Worm (Caenorhabditis elegans) whole organism, late embryonic: Measurements from ENCODE around the gene btb-2.
A peak's percentile ranks its signal among the peaks of the same experiment; 100 is the strongest.

Source experiments
- C08G9.2 ChIP-seq: sonication (generic microtip); optimal IDR thresholded peaks from 2 replicates; lab custom pipeline; 2016; ENCODE audit warnings: mild to moderate bottlenecking, missing genetic modification characterization, moderate library complexity, missing compliant biosample characterization
- C38D4.7 ChIP-seq: fragments of 200-800 bp; sonication (Bioruptor generic); optimal IDR thresholded peaks from 2 replicates; lab custom pipeline; 2018; ENCODE audit warnings: mild to moderate bottlenecking, missing genetic modification characterization, moderate library complexity, missing compliant biosample characterization
- K02D7.2 ChIP-seq: sonication (generic microtip); optimal IDR thresholded peaks from 2 replicates; lab custom pipeline; 2017; ENCODE audit warnings: mild to moderate bottlenecking, missing genetic modification characterization, missing compliant biosample characterization
- K09A11.1 ChIP-seq: sonication (generic microtip); optimal IDR thresholded peaks from 2 replicates; lab custom pipeline; 2017; ENCODE audit warnings: antibody characterized with exemption, mild to moderate bottlenecking, missing genetic modification characterization, missing compliant biosample characterization; ENCODE audit not compliant: insufficient read depth
- ahr-1 ChIP-seq: sonication (generic microtip); optimal IDR thresholded peaks from 2 replicates; lab custom pipeline; 2016; ENCODE audit warnings: missing genetic modification characterization, missing compliant biosample characterization
- ceh-14 ChIP-seq: sonication (generic microtip); optimal IDR thresholded peaks from 2 replicates; lab custom pipeline; 2016; ENCODE audit warnings: missing genotype, missing genetic modification characterization, missing compliant biosample characterization
- ceh-18 ChIP-seq: sonication (generic microtip); optimal IDR thresholded peaks from 2 replicates; lab custom pipeline; 2016; ENCODE audit warnings: missing genetic modification characterization, missing compliant biosample characterization
- ceh-19 ChIP-seq: fragments of 200-800 bp; sonication (Bioruptor generic); optimal IDR thresholded peaks from 2 replicates; lab custom pipeline; 2018; ENCODE audit warnings: mild to moderate bottlenecking, missing genetic modification characterization, missing compliant biosample characterization
- ceh-24 ChIP-seq: sonication (generic microtip); optimal IDR thresholded peaks from 2 replicates; lab custom pipeline; 2016; ENCODE audit warnings: mild to moderate bottlenecking, missing genetic modification characterization, missing compliant biosample characterization
- ceh-30 ChIP-seq: fragments of 150-350 bp; optimal IDR thresholded peaks from 2 replicates; lab custom pipeline; 2014; ENCODE audit warnings: missing biosample characterization, missing genetic modification characterization
- ceh-31 ChIP-seq: sonication (generic microtip); optimal IDR thresholded peaks from 2 replicates; lab custom pipeline; 2016; ENCODE audit warnings: missing genetic modification characterization, missing compliant biosample characterization
- ceh-45 ChIP-seq: fragments of 200-800 bp; sonication (Bioruptor generic); IDR thresholded peaks from 2 replicates; pipeline ENCODE4 v1.3.6; 2022; ENCODE audit warnings: missing genetic modification reagents, missing genetic modification characterization, missing compliant biosample characterization
- ceh-48 ChIP-seq: sonication (generic microtip); optimal IDR thresholded peaks from 2 replicates; lab custom pipeline; 2016; ENCODE audit warnings: missing genetic modification characterization, inconsistent platforms, missing compliant biosample characterization
- dve-1 ChIP-seq: sonication (generic microtip); optimal IDR thresholded peaks from 2 replicates; lab custom pipeline; 2017; ENCODE audit warnings: antibody characterized with exemption, mild to moderate bottlenecking, missing genetic modification characterization, missing compliant biosample characterization
- elt-2 ChIP-seq: sonication (generic microtip); optimal IDR thresholded peaks from 2 replicates; lab custom pipeline; 2016; ENCODE audit warnings: missing genetic modification reagents, missing genetic modification characterization, missing compliant biosample characterization
- elt-4 ChIP-seq: sonication (generic microtip); optimal IDR thresholded peaks from 2 replicates; lab custom pipeline; 2016; ENCODE audit warnings: missing genetic modification characterization, missing compliant biosample characterization
- ets-4 ChIP-seq: sonication (generic microtip); optimal IDR thresholded peaks from 2 replicates; lab custom pipeline; 2016; ENCODE audit warnings: missing genetic modification characterization, missing compliant biosample characterization
- eyg-1 ChIP-seq: sonication (generic microtip); optimal IDR thresholded peaks from 2 replicates; lab custom pipeline; 2016; ENCODE audit warnings: missing genotype, missing genetic modification characterization, missing compliant biosample characterization
- fkh-10 ChIP-seq: fragments of 150-350 bp; optimal IDR thresholded peaks from 2 replicates; lab custom pipeline; 2014; ENCODE audit warnings: missing biosample characterization, missing genetic modification reagents, missing genetic modification characterization
- fkh-6 ChIP-seq: sonication (generic microtip); optimal IDR thresholded peaks from 2 replicates; lab custom pipeline; 2016; ENCODE audit warnings: missing genetic modification characterization, missing compliant biosample characterization
- gmeb-2 ChIP-seq: sonication (generic microtip); optimal IDR thresholded peaks from 2 replicates; lab custom pipeline; 2016; ENCODE audit warnings: missing genetic modification characterization, inconsistent platforms, missing compliant biosample characterization
- hlh-15 ChIP-seq: sonication (generic microtip); optimal IDR thresholded peaks from 2 replicates; lab custom pipeline; 2016; ENCODE audit warnings: missing genetic modification characterization, missing compliant biosample characterization
- hlh-30 ChIP-seq: sonication (generic microtip); optimal IDR thresholded peaks from 2 replicates; lab custom pipeline; 2017; ENCODE audit warnings: antibody characterized with exemption, missing genetic modification characterization, missing compliant biosample characterization; ENCODE audit not compliant: insufficient read depth
- hlh-6 ChIP-seq: sonication (generic microtip); optimal IDR thresholded peaks from 2 replicates; lab custom pipeline; 2016; ENCODE audit warnings: missing genotype, missing genetic modification characterization, missing compliant biosample characterization
- hlh-8 ChIP-seq: sonication (generic microtip); optimal IDR thresholded peaks from 2 replicates; lab custom pipeline; 2016; ENCODE audit warnings: missing genotype, missing genetic modification characterization, missing compliant biosample characterization
- madf-2 ChIP-seq: sonication (generic microtip); optimal IDR thresholded peaks from 2 replicates; lab custom pipeline; 2017; ENCODE audit warnings: missing genetic modification characterization, missing compliant biosample characterization
- mec-3 ChIP-seq: sonication (generic microtip); optimal IDR thresholded peaks from 2 replicates; lab custom pipeline; 2016; ENCODE audit warnings: borderline replicate concordance, missing genetic modification characterization, missing compliant biosample characterization
- nfya-1 ChIP-seq: sonication (generic microtip); optimal IDR thresholded peaks from 2 replicates; lab custom pipeline; 2017; ENCODE audit warnings: missing genetic modification characterization, mild to moderate bottlenecking, missing compliant biosample characterization, antibody characterized with exemption, moderate library complexity
- odd-2 ChIP-seq: sonication (generic microtip); optimal IDR thresholded peaks from 2 replicates; lab custom pipeline; 2017; ENCODE audit warnings: antibody characterized with exemption, mild to moderate bottlenecking, missing genetic modification characterization, missing compliant biosample characterization
- pag-3 ChIP-seq: sonication (generic microtip); optimal IDR thresholded peaks from 2 replicates; lab custom pipeline; 2016; ENCODE audit warnings: missing compliant biosample characterization, missing genetic modification characterization, borderline replicate concordance
- pat-9 ChIP-seq: fragments of 200-800 bp; sonication (Bioruptor generic); optimal IDR thresholded peaks from 2 replicates; lab custom pipeline; 2018; ENCODE audit warnings: mild to moderate bottlenecking, missing genetic modification characterization, moderate library complexity, missing compliant biosample characterization
- pax-1 ChIP-seq: fragments of 150-350 bp; optimal IDR thresholded peaks from 2 replicates; lab custom pipeline; 2014; ENCODE audit warnings: missing biosample characterization, missing genetic modification characterization
- pha-2 ChIP-seq: sonication (generic microtip); optimal IDR thresholded peaks from 2 replicates; lab custom pipeline; 2017; ENCODE audit warnings: mild to moderate bottlenecking, missing genetic modification characterization, missing compliant biosample characterization
- ref-2 ChIP-seq: sonication (generic microtip); optimal IDR thresholded peaks from 2 replicates; lab custom pipeline; 2016; ENCODE audit warnings: missing genetic modification characterization, missing compliant biosample characterization
- rnt-1 ChIP-seq: sonication (generic microtip); optimal IDR thresholded peaks from 2 replicates; lab custom pipeline; 2016; ENCODE audit warnings: missing genetic modification characterization, missing compliant biosample characterization
- sdc-2 ChIP-seq: sonication (generic microtip); optimal IDR thresholded peaks from 2 replicates; lab custom pipeline; 2016; ENCODE audit warnings: missing genotype, missing genetic modification characterization, missing compliant biosample characterization
- sox-4 ChIP-seq: sonication (generic microtip); optimal IDR thresholded peaks from 2 replicates; lab custom pipeline; 2017; ENCODE audit warnings: mild to moderate bottlenecking, missing genetic modification characterization, inconsistent platforms, missing compliant biosample characterization
- syd-9 ChIP-seq: sonication (generic microtip); optimal IDR thresholded peaks from 2 replicates; lab custom pipeline; 2016; ENCODE audit warnings: mild to moderate bottlenecking, missing genetic modification characterization, moderate library complexity, missing compliant biosample characterization
- tbx-2 ChIP-seq: sonication (generic microtip); optimal IDR thresholded peaks from 2 replicates; lab custom pipeline; 2016; ENCODE audit warnings: missing genetic modification characterization, missing compliant biosample characterization
- tbx-7 ChIP-seq: sonication (generic microtip); optimal IDR thresholded peaks from 2 replicates; lab custom pipeline; 2016; ENCODE audit warnings: missing genotype, missing genetic modification characterization, missing compliant biosample characterization
- unc-42 ChIP-seq: sonication (generic microtip); optimal IDR thresholded peaks from 2 replicates; lab custom pipeline; 2016; ENCODE audit warnings: missing genotype, missing genetic modification characterization, missing compliant biosample characterization
- unc-55 ChIP-seq: sonication (generic microtip); optimal IDR thresholded peaks from 2 replicates; lab custom pipeline; 2017; ENCODE audit warnings: missing biosample characterization, missing genetic modification reagents, missing genetic modification characterization
- unc-86 ChIP-seq: sonication (generic microtip); optimal IDR thresholded peaks from 2 replicates; lab custom pipeline; 2016; ENCODE audit warnings: missing genetic modification characterization, missing compliant biosample characterization
- zip-5 ChIP-seq: sonication (generic microtip); optimal IDR thresholded peaks from 2 replicates; lab custom pipeline; 2016; ENCODE audit warnings: missing genetic modification characterization, missing compliant biosample characterization
- ztf-16 ChIP-seq: sonication (generic microtip); optimal IDR thresholded peaks from 2 replicates; lab custom pipeline; 2017; ENCODE audit warnings: missing genetic modification characterization, missing compliant biosample characterization

Gene btb-2

ce11 chrII:6370110-6370509, 31.6 kb upstream of the btb-2 start:
- TF ChIP-seq fkh-10 (no peak), pag-3 (tag; lab: Kevin White, UChicago) (no peak), elt-4 (tag; lab: Kevin White, UChicago) (no peak), hlh-30 (tag; lab: Kevin White, UChicago) (peak; percentile 98), tbx-7 (no peak), ref-2 (peak; percentile 40), ceh-19 (GFP tag; lab: Kevin White, UChicago) (no peak), fkh-6 (tag; lab: Kevin White, UChicago) (no peak), elt-2 (tag; lab: Kevin White, UChicago) (no peak), eyg-1 (peak; percentile 0), ceh-45 (GFP tag; lab: Robert Waterston, UW) (no peak), C08G9.2 (tag; lab: Kevin White, UChicago) (no peak), odd-2 (tag; lab: Kevin White, UChicago) (no peak), ahr-1 (tag; lab: Kevin White, UChicago) (no peak), K02D7.2 (no peak), syd-9 (tag; lab: Kevin White, UChicago) (no peak), unc-42 (tag; lab: Kevin White, UChicago) (peak; percentile 96), pha-2 (tag; lab: Kevin White, UChicago) (no peak), ceh-14 (tag; lab: Kevin White, UChicago) (no peak), unc-86 (tag; lab: Kevin White, UChicago) (no peak), pax-1 (tag; lab: Kevin White, UChicago) (peak; percentile 79), nfya-1 (tag; lab: Kevin White, UChicago) (peak; percentile 75), ceh-48 (peak; percentile 48), hlh-8 (no peak), rnt-1 (peak; percentile 26), pat-9 (tag; lab: Kevin White, UChicago) (no peak), ceh-30 (no peak), hlh-6 (tag; lab: Kevin White, UChicago) (no peak), K09A11.1 (tag; lab: Kevin White, UChicago) (no peak), mec-3 (no peak), ets-4 (tag; lab: Kevin White, UChicago) (peak; percentile 52), zip-5 (tag; lab: Kevin White, UChicago) (no peak), ceh-31 (tag; lab: Kevin White, UChicago) (peak; percentile 78), gmeb-2 (tag; lab: Kevin White, UChicago) (no peak), madf-2 (tag; lab: Kevin White, UChicago) (no peak), tbx-2 (peak; percentile 71), dve-1 (peak; percentile 63), ztf-16 (tag; lab: Kevin White, UChicago) (no peak), sdc-2 (tag; lab: Kevin White, UChicago) (no peak), ceh-18 (tag; lab: Kevin White, UChicago) (peak; percentile 64), C38D4.7 (GFP tag; lab: Kevin White, UChicago) (no peak), hlh-15 (no peak), ceh-24 (no peak), sox-4 (tag; lab: Kevin White, UChicago) (no peak), unc-55 (GFP tag; lab: Kevin White, UChicago) (peak; percentile 86)
